Worm (Caenorhabditis elegans) whole organism, L2 larva: Measurements from ENCODE around the gene chil-23.

ENCODE experiments used
- C34F6.9 ChIP-seq: fragments of 150-350 bp; optimal IDR thresholded peaks from 2 replicates; lab custom pipeline; 2014; ENCODE audit warnings: missing biosample characterization, missing genetic modification characterization
- F13H6.1 ChIP-seq: sonication (generic microtip); optimal IDR thresholded peaks from 2 replicates; lab custom pipeline; 2016; ENCODE audit warnings: missing genetic modification characterization, missing compliant biosample characterization
- R02D3.7 ChIP-seq: fragments of 150-350 bp; optimal IDR thresholded peaks from 2 replicates; lab custom pipeline; 2014; ENCODE audit warnings: missing biosample characterization, missing genetic modification characterization
- Y55F3AM.14 ChIP-seq: fragments of 200-800 bp; sonication (Bioruptor generic); optimal IDR thresholded peaks from 2 replicates; lab custom pipeline; 2018; ENCODE audit warnings: mild to moderate bottlenecking, missing genetic modification characterization, missing compliant biosample characterization
- ZK546.5 ChIP-seq: sonication (generic microtip); optimal IDR thresholded peaks from 2 replicates; lab custom pipeline; 2017; ENCODE audit warnings: missing biosample characterization, missing genetic modification characterization
- alr-1 ChIP-seq: fragments of 150-350 bp; optimal IDR thresholded peaks from 2 replicates; lab custom pipeline; 2014; ENCODE audit warnings: missing biosample characterization, missing genetic modification characterization
- aly-2 ChIP-seq: fragments of 150-350 bp; optimal IDR thresholded peaks from 2 replicates; lab custom pipeline; 2014; ENCODE audit warnings: missing biosample characterization, missing genetic modification characterization
- ceh-16 ChIP-seq: fragments of 150-350 bp; optimal IDR thresholded peaks from 2 replicates; lab custom pipeline; 2014; ENCODE audit warnings: missing biosample characterization, missing genetic modification characterization
- ceh-82 ChIP-seq: fragments of 150-350 bp; optimal IDR thresholded peaks from 2 replicates; lab custom pipeline; 2014; ENCODE audit warnings: missing biosample characterization, missing genetic modification characterization
- crh-2 ChIP-seq: sonication (generic microtip); optimal IDR thresholded peaks from 2 replicates; lab custom pipeline; 2017; ENCODE audit warnings: missing biosample characterization, missing genetic modification characterization
- egl-27 ChIP-seq: sonication (generic microtip); optimal IDR thresholded peaks from 3 replicates; lab custom pipeline; 2017; ENCODE audit warnings: missing biosample characterization, missing genetic modification reagents, missing genetic modification characterization
- elt-1 ChIP-seq: fragments of 150-350 bp; optimal IDR thresholded peaks from 2 replicates; lab custom pipeline; 2014; ENCODE audit warnings: missing biosample characterization, missing genetic modification characterization
- fos-1 ChIP-seq: fragments of 150-350 bp; optimal IDR thresholded peaks from 2 replicates; lab custom pipeline; 2014; ENCODE audit warnings: missing biosample characterization, missing genetic modification characterization
- gmeb-1 ChIP-seq: fragments of 150-350 bp; optimal IDR thresholded peaks from 2 replicates; lab custom pipeline; 2014; ENCODE audit warnings: missing biosample characterization, missing genetic modification characterization
- lin-39 ChIP-seq: fragments of 150-350 bp; optimal IDR thresholded peaks from 2 replicates; lab custom pipeline; 2014; ENCODE audit warnings: missing biosample characterization, missing genetic modification reagents, missing genetic modification characterization
- lsy-2 ChIP-seq, 2 experiments: fragments of 150-350 bp in 1 of 2; sonication (generic microtip) in 1 of 2; optimal IDR thresholded peaks; 2 replicates each; lab custom pipeline; 2014 to 2017; ENCODE audit warnings: missing biosample characterization in 2 of 2, missing genetic modification characterization in 2 of 2
- mab-5 ChIP-seq: fragments of 150-350 bp; optimal IDR thresholded peaks from 2 replicates; lab custom pipeline; 2014; ENCODE audit warnings: missing biosample characterization, missing genetic modification characterization
- mbf-1 ChIP-seq: sonication (generic microtip); optimal IDR thresholded peaks from 2 replicates; lab custom pipeline; 2017; ENCODE audit warnings: missing biosample characterization, missing genetic modification characterization
- mdl-1 ChIP-seq, 2 experiments: fragments of 150-350 bp in 1 of 2; sonication (generic microtip) in 1 of 2; optimal IDR thresholded peaks; 2 replicates each; lab custom pipeline; 2017; ENCODE audit warnings: missing biosample characterization in 2 of 2, missing genetic modification characterization in 2 of 2
- nhr-10 ChIP-seq: sonication (generic microtip); optimal IDR thresholded peaks from 2 replicates; lab custom pipeline; 2017; ENCODE audit warnings: missing biosample characterization, missing genetic modification characterization
- nhr-11 ChIP-seq: fragments of 150-350 bp; optimal IDR thresholded peaks from 2 replicates; lab custom pipeline; 2014; ENCODE audit warnings: missing biosample characterization, missing genetic modification characterization
- nhr-12 ChIP-seq: fragments of 150-350 bp; optimal IDR thresholded peaks from 2 replicates; lab custom pipeline; 2014; ENCODE audit warnings: missing biosample characterization, missing genetic modification characterization
- nhr-129 ChIP-seq: fragments of 150-350 bp; optimal IDR thresholded peaks from 2 replicates; lab custom pipeline; 2014; ENCODE audit warnings: missing biosample characterization, missing genetic modification characterization
- nhr-21 ChIP-seq: fragments of 150-350 bp; optimal IDR thresholded peaks from 2 replicates; lab custom pipeline; 2014; ENCODE audit warnings: missing biosample characterization, missing genetic modification characterization
- nhr-237 ChIP-seq: fragments of 150-350 bp; optimal IDR thresholded peaks from 2 replicates; lab custom pipeline; 2014; ENCODE audit warnings: missing biosample characterization, missing genetic modification characterization
- nhr-25 ChIP-seq: fragments of 150-350 bp; sonication (generic microtip); optimal IDR thresholded peaks from 3 replicates; lab custom pipeline; 2014; ENCODE audit warnings: missing biosample characterization, missing genetic modification characterization
- nhr-77 ChIP-seq: fragments of 150-350 bp; optimal IDR thresholded peaks from 2 replicates; lab custom pipeline; 2014; ENCODE audit warnings: missing biosample characterization, missing genetic modification characterization
- peb-1 ChIP-seq: fragments of 150-350 bp; optimal IDR thresholded peaks from 2 replicates; lab custom pipeline; 2014; ENCODE audit warnings: missing biosample characterization, missing genetic modification characterization
- skn-1 ChIP-seq: sonication (generic microtip); optimal IDR thresholded peaks from 2 replicates; lab custom pipeline; 2017; ENCODE audit warnings: missing biosample characterization, missing genetic modification characterization
- sma-9 ChIP-seq, 2 experiments: fragments of 150-350 bp in 1 of 2; sonication (generic microtip) in 1 of 2; optimal IDR thresholded peaks; 2 replicates each; lab custom pipeline; 2014 to 2016; ENCODE audit warnings: missing genetic modification characterization in 2 of 2, mild to moderate bottlenecking in 1 of 2, missing biosample characterization in 1 of 2, missing compliant biosample characterization in 1 of 2, missing genetic modification reagents in 1 of 2, moderate library complexity in 1 of 2
- unc-55 ChIP-seq: fragments of 150-350 bp; sonication (generic microtip); optimal IDR thresholded peaks from 3 replicates; lab custom pipeline; 2014; ENCODE audit warnings: missing biosample characterization, missing genetic modification reagents, missing genetic modification characterization
- unc-62 ChIP-seq: fragments of 150-350 bp; optimal IDR thresholded peaks from 2 replicates; lab custom pipeline; 2014; ENCODE audit warnings: missing biosample characterization, missing genetic modification reagents, missing genetic modification characterization
- zag-1 ChIP-seq: fragments of 150-350 bp; optimal IDR thresholded peaks from 2 replicates; lab custom pipeline; 2014; ENCODE audit warnings: missing biosample characterization, missing genetic modification characterization
- ztf-11 ChIP-seq: sonication (generic microtip); optimal IDR thresholded peaks from 2 replicates; lab custom pipeline; 2017; ENCODE audit warnings: missing biosample characterization, missing genetic modification characterization
- ztf-4 ChIP-seq: fragments of 150-350 bp; optimal IDR thresholded peaks from 2 replicates; lab custom pipeline; 2014; ENCODE audit warnings: missing biosample characterization, missing genetic modification characterization

chil-23 gene

ce11 chrII:9487337-9487950 is 19.0 kb upstream of the chil-23 start, which contains the start of gene T19H5.4 (continued):
- TF ChIP-seq crh-2 (tag; lab: Kevin White, UChicago) (no peak), alr-1 (tag; lab: Kevin White, UChicago) (no peak), nhr-129 (peak; percentile 18), nhr-11 (tag; lab: Kevin White, UChicago) (no peak), skn-1 (no peak), C34F6.9 (tag; lab: Kevin White, UChicago) (peak; percentile 2), unc-55 (GFP tag; lab: Kevin White, UChicago) (no peak), aly-2 (no peak), lsy-2 (tag; optimal IDR thresholded peaks at IDR 0.05; lab: Kevin White, UChicago) (peak in 1 of 2 experiments; percentile 30)

- TF ChIP-seq ztf-4 (tag; lab: Kevin White, UChicago) = no peak
- peak; percentile 6 for TF ChIP-seq sma-9 (GFP tag; optimal IDR thresholded peaks at IDR 0.05; lab: Kevin White, UChicago)
- no peak for TF ChIP-seq sma-9 (tag; optimal IDR thresholded peaks at IDR 0.05; lab: Kevin White, UChicago)
- peak; percentile 7 for TF ChIP-seq fos-1 (tag; lab: Kevin White, UChicago)
- TF ChIP-seq nhr-21 (tag; lab: Kevin White, UChicago) = peak; percentile 37
Measured at ce11 chrII:9485081-9485730, 16.8 kb upstream of the chil-23 start.

- TF ChIP-seq egl-27 (tag; lab: Kevin White, UChicago) = no peak
- no peak for TF ChIP-seq C34F6.9 (tag; lab: Kevin White, UChicago)
- TF ChIP-seq sma-9 (GFP tag; optimal IDR thresholded peaks at IDR 0.05; lab: Kevin White, UChicago) = peak; percentile 28
- no peak for TF ChIP-seq sma-9 (tag; optimal IDR thresholded peaks at IDR 0.05; lab: Kevin White, UChicago)
- no peak for TF ChIP-seq zag-1 (tag; lab: Kevin White, UChicago)
- TF ChIP-seq ceh-82 = no peak
- no peak for TF ChIP-seq mdl-1 (tag; optimal IDR thresholded peaks at IDR 0.05; lab: Kevin White, UChicago)
- no peak for TF ChIP-seq ztf-11 (tag; lab: Kevin White, UChicago)
- peak; percentile 67 for TF ChIP-seq fos-1 (tag; lab: Kevin White, UChicago)
- TF ChIP-seq Y55F3AM.14 (GFP tag; lab: Kevin White, UChicago) = no peak
Measured at ce11 chrII:9483342-9483741, 14.9 kb upstream of the chil-23 start.

ce11 chrII:9482529-9482928 is 14.1 kb upstream of the chil-23 start:
- no peak for TF ChIP-seq peb-1 (tag; lab: Kevin White, UChicago)
- TF ChIP-seq elt-1 (tag; lab: Kevin White, UChicago) = no peak
- no peak for TF ChIP-seq alr-1 (tag; lab: Kevin White, UChicago)
- TF ChIP-seq nhr-77 = no peak
- TF ChIP-seq ceh-82 = no peak
- TF ChIP-seq zag-1 (tag; lab: Kevin White, UChicago) = no peak
- TF ChIP-seq mab-5 (tag; lab: Kevin White, UChicago) = no peak
- no peak for TF ChIP-seq R02D3.7 (tag; lab: Kevin White, UChicago)
- TF ChIP-seq crh-2 (tag; lab: Kevin White, UChicago) = no peak

- TF ChIP-seq nhr-129 (peak; percentile 27), ZK546.5 (tag; lab: Kevin White, UChicago) (no peak), nhr-10 (tag; lab: Kevin White, UChicago) (no peak), aly-2 (no peak), nhr-25 (tag; lab: Kevin White, UChicago) (no peak), sma-9 (GFP tag; optimal IDR thresholded peaks at IDR 0.05; lab: Kevin White, UChicago) (peak; percentile 41), sma-9 (tag; optimal IDR thresholded peaks at IDR 0.05; lab: Kevin White, UChicago) (no peak), F13H6.1 (tag; lab: Kevin White, UChicago) (peak; percentile 50), ceh-16 (tag; lab: Kevin White, UChicago) (no peak)
Measured at ce11 chrII:9481427-9481826, 13.0 kb upstream of the chil-23 start.

ce11 chrII:9480006-9480405 is 11.6 kb upstream of the chil-23 start, which contains the start of gene T19H5.7:
Gene T19H5.7 (minus strand): TSS chrII:9480106.
- TF ChIP-seq skn-1 (no peak), mdl-1 (tag; optimal IDR thresholded peaks at IDR 0.05; lab: Kevin White, UChicago) (no peak), F13H6.1 (tag; lab: Kevin White, UChicago) (no peak), gmeb-1 (tag; lab: Kevin White, UChicago) (no peak), peb-1 (tag; lab: Kevin White, UChicago) (no peak), nhr-12 (tag; lab: Kevin White, UChicago) (no peak), crh-2 (tag; lab: Kevin White, UChicago) (no peak), lin-39 (tag; lab: Kevin White, UChicago) (no peak), mbf-1 (no peak), ceh-16 (tag; lab: Kevin White, UChicago) (no peak), unc-62 (GFP tag; lab: Kevin White, UChicago) (no peak), ceh-82 (no peak), nhr-237 (no peak), lsy-2 (tag; optimal IDR thresholded peaks at IDR 0.05; lab: Kevin White, UChicago) (no peak), nhr-21 (tag; lab: Kevin White, UChicago) (no peak), fos-1 (tag; lab: Kevin White, UChicago) (no peak)
